Worm (Caenorhabditis elegans) whole organism, L2 larva: ENCODE measurements around the gene atx-2.

Source experiments
- C34F6.9 ChIP-seq: fragments of 150-350 bp; optimal IDR thresholded peaks from 2 replicates; lab custom pipeline; 2014; ENCODE audit warnings: missing biosample characterization, missing genetic modification characterization
- F13H6.1 ChIP-seq: sonication (generic microtip); optimal IDR thresholded peaks from 2 replicates; lab custom pipeline; 2016; ENCODE audit warnings: missing genetic modification characterization, missing compliant biosample characterization
- Y55F3AM.14 ChIP-seq: fragments of 200-800 bp; sonication (Bioruptor generic); optimal IDR thresholded peaks from 2 replicates; lab custom pipeline; 2018; ENCODE audit warnings: mild to moderate bottlenecking, missing genetic modification characterization, missing compliant biosample characterization
- ZK546.5 ChIP-seq: sonication (generic microtip); optimal IDR thresholded peaks from 2 replicates; lab custom pipeline; 2017; ENCODE audit warnings: missing biosample characterization, missing genetic modification characterization
- aly-2 ChIP-seq: fragments of 150-350 bp; optimal IDR thresholded peaks from 2 replicates; lab custom pipeline; 2014; ENCODE audit warnings: missing biosample characterization, missing genetic modification characterization
- ama-1 ChIP-seq: fragments of 150-350 bp; optimal IDR thresholded peaks from 2 replicates; lab custom pipeline; 2018; ENCODE audit warnings: inconsistent platforms
- blmp-1 ChIP-seq: sonication (generic microtip); optimal IDR thresholded peaks from 2 replicates; lab custom pipeline; 2017; ENCODE audit warnings: missing genetic modification characterization, mild to moderate bottlenecking, missing compliant biosample characterization, antibody characterized with exemption, moderate library complexity; ENCODE audit not compliant: insufficient read depth
- ceh-82 ChIP-seq: fragments of 150-350 bp; optimal IDR thresholded peaks from 2 replicates; lab custom pipeline; 2014; ENCODE audit warnings: missing biosample characterization, missing genetic modification characterization
- crh-2 ChIP-seq: sonication (generic microtip); optimal IDR thresholded peaks from 2 replicates; lab custom pipeline; 2017; ENCODE audit warnings: missing biosample characterization, missing genetic modification characterization
- dmd-4 ChIP-seq: sonication (generic microtip); optimal IDR thresholded peaks from 2 replicates; lab custom pipeline; 2017; ENCODE audit warnings: missing biosample characterization, missing genetic modification characterization
- elt-1 ChIP-seq: fragments of 150-350 bp; optimal IDR thresholded peaks from 2 replicates; lab custom pipeline; 2014; ENCODE audit warnings: missing biosample characterization, missing genetic modification characterization
- elt-3 ChIP-seq: sonication (generic microtip); optimal IDR thresholded peaks from 2 replicates; lab custom pipeline; 2017; ENCODE audit warnings: missing biosample characterization, missing genetic modification characterization
- fos-1 ChIP-seq: fragments of 150-350 bp; optimal IDR thresholded peaks from 2 replicates; lab custom pipeline; 2014; ENCODE audit warnings: missing biosample characterization, missing genetic modification characterization
- gmeb-1 ChIP-seq: fragments of 150-350 bp; optimal IDR thresholded peaks from 2 replicates; lab custom pipeline; 2014; ENCODE audit warnings: missing biosample characterization, missing genetic modification characterization
- lin-11 ChIP-seq: fragments of 150-350 bp; sonication (generic microtip); optimal IDR thresholded peaks from 2 replicates; lab custom pipeline; 2014; ENCODE audit warnings: missing biosample characterization, missing genetic modification characterization, inconsistent platforms, mixed read lengths
- lsy-2 ChIP-seq, 2 experiments: fragments of 150-350 bp in 1 of 2; sonication (generic microtip) in 1 of 2; optimal IDR thresholded peaks; 2 replicates each; lab custom pipeline; 2014 to 2017; ENCODE audit warnings: missing biosample characterization in 2 of 2, missing genetic modification characterization in 2 of 2
- mab-5 ChIP-seq: fragments of 150-350 bp; optimal IDR thresholded peaks from 2 replicates; lab custom pipeline; 2014; ENCODE audit warnings: missing biosample characterization, missing genetic modification characterization
- mbf-1 ChIP-seq: sonication (generic microtip); optimal IDR thresholded peaks from 2 replicates; lab custom pipeline; 2017; ENCODE audit warnings: missing biosample characterization, missing genetic modification characterization
- mdl-1 ChIP-seq, 2 experiments: fragments of 150-350 bp in 1 of 2; sonication (generic microtip) in 1 of 2; optimal IDR thresholded peaks; 2 replicates each; lab custom pipeline; 2017; ENCODE audit warnings: missing biosample characterization in 2 of 2, missing genetic modification characterization in 2 of 2
- nhr-11 ChIP-seq: fragments of 150-350 bp; optimal IDR thresholded peaks from 2 replicates; lab custom pipeline; 2014; ENCODE audit warnings: missing biosample characterization, missing genetic modification characterization
- nhr-129 ChIP-seq: fragments of 150-350 bp; optimal IDR thresholded peaks from 2 replicates; lab custom pipeline; 2014; ENCODE audit warnings: missing biosample characterization, missing genetic modification characterization
- nhr-21 ChIP-seq: fragments of 150-350 bp; optimal IDR thresholded peaks from 2 replicates; lab custom pipeline; 2014; ENCODE audit warnings: missing biosample characterization, missing genetic modification characterization
- nhr-25 ChIP-seq: fragments of 150-350 bp; sonication (generic microtip); optimal IDR thresholded peaks from 3 replicates; lab custom pipeline; 2014; ENCODE audit warnings: missing biosample characterization, missing genetic modification characterization
- nhr-6 ChIP-seq: fragments of 150-350 bp; optimal IDR thresholded peaks from 2 replicates; lab custom pipeline; 2014; ENCODE audit warnings: missing biosample characterization, missing genetic modification characterization
- nhr-77 ChIP-seq: fragments of 150-350 bp; optimal IDR thresholded peaks from 2 replicates; lab custom pipeline; 2014; ENCODE audit warnings: missing biosample characterization, missing genetic modification characterization
- sma-3 ChIP-seq: sonication (generic microtip); optimal IDR thresholded peaks from 2 replicates; lab custom pipeline; 2016; ENCODE audit warnings: missing genetic modification reagents, missing genetic modification characterization, missing compliant biosample characterization
- sma-9 ChIP-seq, 2 experiments: fragments of 150-350 bp in 1 of 2; sonication (generic microtip) in 1 of 2; optimal IDR thresholded peaks; 2 replicates each; lab custom pipeline; 2014 to 2016; ENCODE audit warnings: missing genetic modification characterization in 2 of 2, mild to moderate bottlenecking in 1 of 2, missing biosample characterization in 1 of 2, missing compliant biosample characterization in 1 of 2, missing genetic modification reagents in 1 of 2, moderate library complexity in 1 of 2
- snpc-4 ChIP-seq: fragments of 150-350 bp; optimal IDR thresholded peaks from 2 replicates; lab custom pipeline; 2014; ENCODE audit warnings: missing biosample characterization, missing genetic modification characterization
- unc-39 ChIP-seq: fragments of 150-350 bp; optimal IDR thresholded peaks from 2 replicates; lab custom pipeline; 2014; ENCODE audit warnings: missing biosample characterization, missing genetic modification characterization
- unc-55 ChIP-seq: fragments of 150-350 bp; sonication (generic microtip); optimal IDR thresholded peaks from 3 replicates; lab custom pipeline; 2014; ENCODE audit warnings: missing biosample characterization, missing genetic modification reagents, missing genetic modification characterization
- zag-1 ChIP-seq: fragments of 150-350 bp; optimal IDR thresholded peaks from 2 replicates; lab custom pipeline; 2014; ENCODE audit warnings: missing biosample characterization, missing genetic modification characterization
- ztf-1 ChIP-seq: fragments of 200-800 bp; sonication (Bioruptor generic); conservative IDR thresholded peaks from 2 replicates; pipeline ENCODE4 v1.3.6; 2022; ENCODE audit warnings: missing genetic modification characterization, missing compliant biosample characterization

atx-2 gene

DNA sequence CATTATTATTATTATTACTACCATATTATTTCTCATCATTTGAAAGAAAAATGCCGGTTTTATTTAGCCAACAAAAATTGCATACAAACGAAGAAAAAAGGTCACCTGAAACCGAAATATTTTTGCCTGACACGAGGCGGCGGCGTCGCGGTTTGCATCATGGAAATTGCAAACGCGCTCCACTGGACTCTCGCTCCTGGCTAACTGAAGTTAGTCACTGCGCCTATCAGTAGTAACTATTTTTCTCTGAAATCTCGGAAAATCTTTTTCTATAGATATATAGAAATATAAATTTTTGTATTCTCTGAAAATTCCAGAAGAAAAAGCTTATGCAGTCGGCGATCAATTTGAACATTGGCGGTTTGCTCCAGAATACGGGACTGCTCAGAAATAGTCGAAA lies 45.4 kb upstream of the atx-2 start, which contains the start of gene ymel-1:
Gene ymel-1 (plus strand): TSS at position 318 of the 400 bp plus-strand sequence.
- no peak for TF ChIP-seq elt-1 (tag; lab: Kevin White, UChicago)
- no peak for TF ChIP-seq ceh-82 (tag; lab: Kevin White, UChicago)
- TF ChIP-seq gmeb-1: peak; percentile 58
- TF ChIP-seq lsy-2 (tag; optimal IDR thresholded peaks at IDR 0.05; lab: Kevin White, UChicago): peak in 1 of 2 experiments; percentile 44
- TF ChIP-seq nhr-25 (tag; lab: Kevin White, UChicago): peak; percentile 37
- TF ChIP-seq unc-55 (GFP tag; lab: Kevin White, UChicago): peak; percentile 36
- TF ChIP-seq nhr-77 (tag; lab: Kevin White, UChicago): peak; percentile 11
- TF ChIP-seq nhr-129 (tag; lab: Kevin White, UChicago): peak; percentile 74
- TF ChIP-seq ztf-1: no peak
- TF ChIP-seq mdl-1 (tag; optimal IDR thresholded peaks at IDR 0.05; lab: Kevin White, UChicago): no peak
- peak; percentile 20 for TF ChIP-seq lin-11 (tag; lab: Kevin White, UChicago)
- TF ChIP-seq Y55F3AM.14: peak; percentile 30
- peak; percentile 51 for TF ChIP-seq fos-1 (tag; lab: Kevin White, UChicago)
- no peak for TF ChIP-seq blmp-1 (tag; lab: Kevin White, UChicago)
- TF ChIP-seq mbf-1 (tag; lab: Kevin White, UChicago): no peak

DNA sequence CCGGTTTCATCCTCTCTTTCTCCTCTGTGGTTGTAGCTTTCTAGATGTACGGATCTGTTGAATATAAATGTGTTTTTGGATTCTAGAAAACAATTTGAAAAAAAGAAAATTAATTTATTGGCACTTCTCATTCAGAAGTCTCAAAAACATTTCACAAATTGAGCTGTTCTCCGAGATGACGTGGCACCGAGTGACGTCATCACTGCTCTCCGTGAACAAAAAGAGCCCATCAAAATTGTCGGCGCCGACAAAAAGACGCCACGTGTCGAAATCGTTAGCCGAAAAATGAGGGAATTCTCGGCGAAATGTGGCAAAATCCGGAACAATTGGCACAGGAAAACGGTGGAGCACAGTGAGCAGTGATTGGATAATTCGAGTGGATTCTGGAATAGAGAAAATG lies 39.5 kb upstream of the atx-2 start:
- TF ChIP-seq nhr-25 (tag; lab: Kevin White, UChicago) (no peak), lsy-2 (tag; optimal IDR thresholded peaks at IDR 0.05; lab: Kevin White, UChicago) (no peak)

DNA sequence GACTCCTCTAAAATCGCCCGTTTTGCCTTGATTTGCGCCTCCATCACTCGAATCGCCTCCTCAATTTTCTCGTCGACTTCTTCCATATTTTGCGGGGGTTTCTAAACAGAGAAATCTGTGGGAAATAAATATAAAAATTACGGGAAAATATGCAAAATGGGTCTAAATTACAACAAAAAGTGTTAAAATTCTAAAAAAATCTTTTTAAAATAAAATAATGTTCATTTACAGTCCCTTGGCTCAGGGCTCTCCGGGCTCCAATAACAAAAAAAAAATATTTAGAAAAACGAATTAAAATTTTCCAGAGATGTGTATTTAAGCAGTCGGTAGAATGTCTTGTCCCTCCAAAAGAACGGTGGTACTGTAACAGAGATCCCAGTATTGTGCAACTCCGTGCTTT lies 37.3 kb upstream of the atx-2 start, which contains the start of gene M03C11.6:
Gene M03C11.6 (minus strand): TSS at position 101 of the 400 bp plus-strand sequence.
- TF ChIP-seq elt-1 (tag; lab: Kevin White, UChicago): no peak
- no peak for TF ChIP-seq gmeb-1
- TF ChIP-seq sma-3 (GFP tag; lab: Kevin White, UChicago): no peak
- TF ChIP-seq aly-2 (tag; lab: Kevin White, UChicago): no peak
- TF ChIP-seq mab-5 (tag; lab: Kevin White, UChicago): no peak
- TF ChIP-seq ZK546.5 (tag; lab: Kevin White, UChicago): no peak
- TF ChIP-seq blmp-1 (tag; lab: Kevin White, UChicago): no peak
- no peak for TF ChIP-seq zag-1 (tag; lab: Kevin White, UChicago)
- no peak for TF ChIP-seq snpc-4 (tag; lab: Kevin White, UChicago)
- TF ChIP-seq ama-1 (lab: Kevin White, UChicago): no peak
- no peak for TF ChIP-seq Y55F3AM.14
- no peak for TF ChIP-seq nhr-6 (tag; lab: Kevin White, UChicago)
- no peak for TF ChIP-seq dmd-4
- TF ChIP-seq C34F6.9 (tag; lab: Kevin White, UChicago): no peak
- no peak for TF ChIP-seq lsy-2 (tag; optimal IDR thresholded peaks at IDR 0.05; lab: Kevin White, UChicago)
- no peak for TF ChIP-seq sma-9 (GFP tag; optimal IDR thresholded peaks at IDR 0.05; lab: Kevin White, UChicago)
- TF ChIP-seq sma-9 (tag; optimal IDR thresholded peaks at IDR 0.05; lab: Kevin White, UChicago): no peak
- TF ChIP-seq nhr-129 (tag; lab: Kevin White, UChicago): no peak

DNA sequence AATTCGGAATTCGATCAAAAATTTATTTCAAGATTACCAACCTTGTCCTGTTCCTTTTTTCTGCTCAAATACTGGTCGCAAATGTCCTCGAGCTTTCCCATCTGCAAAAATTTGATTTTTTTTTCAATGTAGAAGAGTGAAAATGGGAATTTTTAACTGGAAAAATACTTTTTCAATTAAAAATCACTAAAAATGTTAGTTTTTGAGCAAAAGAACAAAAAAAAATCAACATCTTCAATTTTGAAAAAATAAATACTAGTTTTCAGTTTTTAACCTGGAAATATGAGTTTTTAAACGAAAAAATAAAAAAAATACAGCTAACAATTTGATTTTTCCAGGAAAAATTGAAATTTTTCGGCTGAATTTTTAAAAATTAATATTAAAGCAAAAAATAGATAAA lies 33.3 kb upstream of the atx-2 start, which contains the start of gene prp-3:
Gene prp-3 (minus strand): TSS at position 101 of the 400 bp plus-strand sequence.
- TF ChIP-seq ztf-1 (no peak), nhr-11 (tag; lab: Kevin White, UChicago) (no peak), unc-39 (tag; lab: Kevin White, UChicago) (no peak), nhr-21 (no peak), sma-3 (GFP tag; lab: Kevin White, UChicago) (no peak)

DNA sequence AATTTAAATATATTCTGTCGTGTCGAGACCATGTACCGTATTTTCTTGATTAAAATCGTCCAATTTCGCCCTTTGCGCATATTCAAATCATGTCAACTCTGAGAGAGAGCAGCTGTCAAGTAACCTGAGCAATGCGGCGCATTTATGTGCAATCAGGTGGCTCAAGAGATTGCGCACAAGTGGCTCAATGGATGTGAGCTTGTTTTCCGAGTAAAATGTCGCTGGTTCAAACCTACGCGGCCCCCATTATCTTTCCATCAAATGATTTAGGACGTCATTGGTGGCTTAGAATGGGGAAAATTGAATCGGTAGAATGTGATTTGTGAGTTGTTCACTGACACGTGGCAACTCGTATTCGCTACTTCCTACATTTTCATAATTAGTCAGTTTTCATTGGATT lies 29.1 kb upstream of the atx-2 start:
- TF ChIP-seq elt-3 (tag; lab: Kevin White, UChicago) (no peak), crh-2 (tag; lab: Kevin White, UChicago) (peak; percentile 70), lin-11 (tag; lab: Kevin White, UChicago) (peak; percentile 62), F13H6.1 (tag; lab: Kevin White, UChicago) (peak; percentile 21), dmd-4 (no peak), nhr-6 (tag; lab: Kevin White, UChicago) (no peak), nhr-129 (tag; lab: Kevin White, UChicago) (peak; percentile 52), C34F6.9 (tag; lab: Kevin White, UChicago) (peak; percentile 28), lsy-2 (tag; optimal IDR thresholded peaks at IDR 0.05; lab: Kevin White, UChicago) (peak in 1 of 2 experiments; percentile 38), nhr-21 (no peak), unc-55 (GFP tag; lab: Kevin White, UChicago) (no peak)
